Fruit fly (Drosophila melanogaster) whole organism, embryonic: ENCODE data around the gene CG46460.

Source experiments
- Ada2b ChIP-seq: fragments of 200-800 bp; sonication (Bioruptor generic); IDR thresholded peaks from 2 replicates; pipeline ENCODE4 v1.3.6; 2022; ENCODE audit warnings: missing biosample characterization, missing genetic modification characterization
- CG15696 ChIP-seq: fragments of 200-800 bp; sonication (Bioruptor generic); optimal IDR thresholded peaks from 2 replicates; lab custom pipeline; 2019; ENCODE audit warnings: missing biosample characterization, mild to moderate bottlenecking, missing genetic modification characterization, moderate library complexity
- CG2889 ChIP-seq: fragments of 200-800 bp; sonication (Bioruptor generic); IDR thresholded peaks from 3 replicates; pipeline ENCODE4 v1.3.6; 2022; ENCODE audit warnings: missing biosample characterization, missing genetic modification characterization
- PHDP ChIP-seq: fragments of 200-800 bp; sonication (Bioruptor generic); optimal IDR thresholded peaks from 3 replicates; lab custom pipeline; 2018; ENCODE audit warnings: missing biosample characterization, mild to moderate bottlenecking, missing genetic modification characterization, moderate library complexity
- ap ChIP-seq: fragments of 200-800 bp; sonication (Bioruptor generic); IDR thresholded peaks from 2 replicates; pipeline ENCODE4 v1.3.6; 2022; ENCODE audit warnings: missing biosample characterization, missing genetic modification characterization
- stc ChIP-seq: fragments of 200-800 bp; sonication (Bioruptor generic); IDR thresholded peaks from 2 replicates; pipeline ENCODE4 v1.3.6; 2022; ENCODE audit warnings: missing biosample characterization, missing genetic modification characterization

DNA sequence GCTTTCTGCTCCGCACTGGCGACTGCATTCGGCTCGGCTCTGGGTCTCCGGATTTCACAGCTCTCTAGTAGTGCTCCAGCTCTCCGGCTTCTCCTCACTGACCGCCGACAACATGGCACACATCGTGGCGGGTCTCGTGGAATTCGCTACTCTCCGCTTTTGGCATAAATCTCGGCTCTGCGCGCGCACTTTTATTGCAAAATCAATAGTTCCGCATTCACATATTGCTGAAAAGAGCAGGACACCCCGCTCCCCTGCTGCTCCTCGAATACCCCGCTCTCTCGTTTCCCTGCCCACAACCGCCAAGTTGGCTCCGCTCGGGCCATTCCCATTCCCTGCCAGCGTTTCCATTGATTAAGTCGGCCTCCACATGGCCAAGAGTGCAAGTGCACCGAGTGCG is 41.8 kb downstream of the CG46460 start:
- TF ChIP-seq Ada2b (no peak), ap (GFP tag; lab: Robert Waterston, UW) (no peak), CG15696 (tag; lab: Kevin White, UChicago) (no peak), CG2889 (GFP tag; lab: Robert Waterston, UW) (no peak), PHDP (tag; lab: Kevin White, UChicago) (no peak), stc (GFP tag; lab: Robert Waterston, UW) (no peak)
